In the genomic region with DNA sequence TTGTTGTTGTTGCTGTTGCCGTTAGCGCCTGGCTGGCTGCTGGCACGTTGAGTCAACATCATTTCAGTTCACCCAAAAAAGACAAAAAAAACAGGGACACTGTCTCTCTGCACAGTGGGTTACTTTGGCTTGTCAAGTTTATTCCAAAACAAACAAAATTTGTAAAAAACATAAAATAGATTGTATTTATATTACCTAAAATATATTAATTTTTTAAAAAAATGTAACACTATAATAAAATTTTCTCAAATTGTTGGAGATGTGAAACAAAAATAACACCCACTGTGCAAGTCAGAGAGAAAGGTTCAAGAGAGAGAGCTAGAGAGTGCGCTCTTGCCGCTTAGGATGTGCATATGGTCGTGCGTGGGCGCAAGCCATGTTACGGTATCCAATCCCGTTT, we compare ENCODE assay signal across 5 fruit fly cellular contexts.
TF ChIP-seq lines count a peak whose summit lies in the region.

No protein-coding gene starts in this region.

- no peak for TF ChIP-seq CTCF in whole organism, embryonic (GFP tag; optimal IDR thresholded peaks at IDR 0.05; lab: Kevin White, UChicago)

TF ChIP-seq in whole organism, adult, 20 proteins besides CTCF, POLR2A, EP300 and RAD21 (continues in another document):
- TF ChIP-seq pad (GFP tag; optimal IDR thresholded peaks at IDR 0.05; lab: Kevin White, UChicago): peak; percentile 57
- TF ChIP-seq CG14711 (tag; optimal IDR thresholded peaks at IDR 0.05; lab: Kevin White, UChicago): peak; percentile 88
- peak; percentile 69 for TF ChIP-seq CG11617 (GFP tag; optimal IDR thresholded peaks at IDR 0.05; lab: Kevin White, UChicago)
- TF ChIP-seq ovo (GFP tag; optimal IDR thresholded peaks at IDR 0.05; lab: Kevin White, UChicago): peak; percentile 64
- peak; percentile 92 for TF ChIP-seq CG7101 (tag; optimal IDR thresholded peaks at IDR 0.05; lab: Kevin White, UChicago)
- no peak for TF ChIP-seq kay (GFP tag; lab: Kevin White, UChicago; ENCODE audit: borderline replicate concordance)
- peak; percentile 87 for TF ChIP-seq CG33017 (tag; optimal IDR thresholded peaks at IDR 0.05; lab: Kevin White, UChicago)
- TF ChIP-seq Crg-1 (GFP tag; optimal IDR thresholded peaks at IDR 0.05; lab: Kevin White, UChicago): peak; percentile 28
- TF ChIP-seq Mnt (GFP tag; optimal IDR thresholded peaks at IDR 0.05; lab: Kevin White, UChicago): peak; percentile 14
- peak; percentile 71 for TF ChIP-seq CG12768 (GFP tag; optimal IDR thresholded peaks at IDR 0.05; lab: Kevin White, UChicago)
- peak; percentile 43 for TF ChIP-seq Hr96 (GFP tag; optimal IDR thresholded peaks at IDR 0.05; lab: Kevin White, UChicago)
- peak; percentile 82 for TF ChIP-seq CG7045 (GFP tag; optimal IDR thresholded peaks at IDR 0.05; lab: Kevin White, UChicago)
- no peak for TF ChIP-seq CG1620 (GFP tag; optimal IDR thresholded peaks at IDR 0.05; lab: Kevin White, UChicago)
- no peak for TF ChIP-seq CG5204 (GFP tag; optimal IDR thresholded peaks at IDR 0.05; lab: Kevin White, UChicago)
- peak; percentile 48 for TF ChIP-seq tj (GFP tag; optimal IDR thresholded peaks at IDR 0.05; lab: Kevin White, UChicago)
- no peak for TF ChIP-seq cic (GFP tag; optimal IDR thresholded peaks at IDR 0.05; lab: Kevin White, UChicago)
- peak; percentile 60 for TF ChIP-seq Clk (GFP tag; optimal IDR thresholded peaks at IDR 0.05; lab: Kevin White, UChicago)

TF ChIP-seq in whole organism, embryonic, 481 proteins besides CTCF, POLR2A, EP300 and RAD21 (continues in another document):
- TF ChIP-seq CG4328 (GFP tag; optimal IDR thresholded peaks at IDR 0.05; lab: Kevin White, UChicago) (peak; percentile 75), CG14441 (GFP tag; IDR thresholded peaks at IDR 0.05; lab: Robert Waterston, UW) (peak; percentile 38; the same call in 1 of the 2 replicates), HLHmδ (GFP tag; optimal IDR thresholded peaks at IDR 0.05; lab: Kevin White, UChicago) (no peak), Pdp1 (GFP tag; optimal IDR thresholded peaks at IDR 0.05; lab: Kevin White, UChicago) (peak in 1 of 2 experiments; percentile 3), CG12744 (GFP tag; optimal IDR thresholded peaks at IDR 0.05; lab: Kevin White, UChicago) (no peak), seq (GFP tag; IDR thresholded peaks at IDR 0.05; lab: Robert Waterston, UW) (peak; percentile 81), pb (GFP tag; optimal IDR thresholded peaks at IDR 0.05; lab: Kevin White, UChicago) (no peak), ab (GFP tag; optimal IDR thresholded peaks at IDR 0.05; lab: Kevin White, UChicago) (no peak), Fer2 (tag; optimal IDR thresholded peaks at IDR 0.05; lab: Kevin White, UChicago) (peak; percentile 86), CG13296 (GFP tag; optimal IDR thresholded peaks at IDR 0.05; lab: Kevin White, UChicago) (peak; percentile 91), CG5953 (GFP tag; IDR thresholded peaks at IDR 0.05; lab: Robert Waterston, UW) (no peak), bbx (GFP tag; IDR thresholded peaks at IDR 0.05; lab: Robert Waterston, UW; ENCODE audit: partially characterized antibody) (no peak), CG15269 (tag; optimal IDR thresholded peaks at IDR 0.05; lab: Kevin White, UChicago) (peak; percentile 91), tin (GFP tag; optimal IDR thresholded peaks at IDR 0.05; lab: Kevin White, UChicago) (peak; percentile 66), Hmr (GFP tag; optimal IDR thresholded peaks at IDR 0.05; lab: Kevin White, UChicago) (peak; percentile 94), CG6791 (GFP tag; IDR thresholded peaks at IDR 0.05; lab: Robert Waterston, UW; ENCODE audit: partially characterized antibody) (no peak), CG34422 (GFP tag; IDR thresholded peaks at IDR 0.05; lab: Robert Waterston, UW) (peak; percentile 68)

TF ChIP-seq in whole organism, prepupa, 60 proteins besides CTCF, POLR2A, EP300 and RAD21 (continues in another document):
- TF ChIP-seq CG9139 (GFP tag; optimal IDR thresholded peaks at IDR 0.05; lab: Kevin White, UChicago): peak; percentile 48
- TF ChIP-seq spab (GFP tag; optimal IDR thresholded peaks at IDR 0.05; lab: Kevin White, UChicago): peak; percentile 40
- TF ChIP-seq acj6 (GFP tag; optimal IDR thresholded peaks at IDR 0.05; lab: Kevin White, UChicago): peak; percentile 70
- peak; percentile 33 for TF ChIP-seq CG8319 (GFP tag; optimal IDR thresholded peaks at IDR 0.05; lab: Kevin White, UChicago)
- TF ChIP-seq Eip78C (GFP tag; lab: Kevin White, UChicago): peak; percentile 81
- no peak for TF ChIP-seq fd85E (GFP tag; optimal IDR thresholded peaks at IDR 0.05; lab: Kevin White, UChicago)
- TF ChIP-seq CG6854 (GFP tag; optimal IDR thresholded peaks at IDR 0.05; lab: Kevin White, UChicago): peak; percentile 44
- peak; percentile 35 for TF ChIP-seq topi (GFP tag; optimal IDR thresholded peaks at IDR 0.05; lab: Kevin White, UChicago)
- TF ChIP-seq Sox102F (GFP tag; optimal IDR thresholded peaks at IDR 0.05; lab: Kevin White, UChicago): peak; percentile 40
- peak; percentile 50 for TF ChIP-seq Smox (GFP tag; optimal IDR thresholded peaks at IDR 0.05; lab: Kevin White, UChicago)
- peak; percentile 13 for TF ChIP-seq lz (GFP tag; optimal IDR thresholded peaks at IDR 0.05; lab: Kevin White, UChicago)
- TF ChIP-seq CG11294 (GFP tag; IDR thresholded peaks at IDR 0.05; lab: Robert Waterston, UW): peak; percentile 67
- no peak for TF ChIP-seq Eip93F (GFP tag; optimal IDR thresholded peaks at IDR 0.05; lab: Kevin White, UChicago)
- peak; percentile 68 for TF ChIP-seq CG3032 (tag; optimal IDR thresholded peaks at IDR 0.05; lab: Kevin White, UChicago)
- TF ChIP-seq Ets96B (tag; optimal IDR thresholded peaks at IDR 0.05; lab: Kevin White, UChicago): peak; percentile 75
- TF ChIP-seq esn (GFP tag; optimal IDR thresholded peaks at IDR 0.05; lab: Kevin White, UChicago): peak; percentile 68
- TF ChIP-seq CG11902 (GFP tag; optimal IDR thresholded peaks at IDR 0.05; lab: Kevin White, UChicago): peak; percentile 21
- peak; percentile 39 for TF ChIP-seq CG7368 (GFP tag; optimal IDR thresholded peaks at IDR 0.05; lab: Kevin White, UChicago)
- TF ChIP-seq CG31627 (GFP tag; optimal IDR thresholded peaks at IDR 0.05; lab: Kevin White, UChicago): peak; percentile 10

TF ChIP-seq in whole organism, pupa, 21 proteins besides CTCF, POLR2A, EP300 and RAD21 (continues in another document):
- peak; percentile 71 for TF ChIP-seq CG15710 (tag; optimal IDR thresholded peaks at IDR 0.05; lab: Kevin White, UChicago)
- peak; percentile 71 for TF ChIP-seq Ets98B (GFP tag; IDR thresholded peaks at IDR 0.05; lab: Robert Waterston, UW)
- no peak for TF ChIP-seq rn (GFP tag; IDR thresholded peaks at IDR 0.05; lab: Robert Waterston, UW)
- 0 out of 2 replicates have a peak, but pooled peaks have one; percentile 35 for TF ChIP-seq CG10348 (GFP tag; IDR thresholded peaks at IDR 0.05; lab: Robert Waterston, UW)
- peak; percentile 50; the same call in 2 of the 3 replicates for TF ChIP-seq fd96Ca (GFP tag; IDR thresholded peaks at IDR 0.05; lab: Robert Waterston, UW)
- no peak for TF ChIP-seq D1 (tag; optimal IDR thresholded peaks at IDR 0.05; lab: Kevin White, UChicago)
- peak; percentile 72 for TF ChIP-seq CG14655 (GFP tag; optimal IDR thresholded peaks at IDR 0.05; lab: Kevin White, UChicago)
- TF ChIP-seq CG9948 (tag; optimal IDR thresholded peaks at IDR 0.05; lab: Kevin White, UChicago): peak; percentile 66
- TF ChIP-seq CG34367 (tag; optimal IDR thresholded peaks at IDR 0.05; lab: Kevin White, UChicago): peak; percentile 57
- peak; percentile 66 for TF ChIP-seq CG8301 (tag; optimal IDR thresholded peaks at IDR 0.05; lab: Kevin White, UChicago)
- TF ChIP-seq CG12605 (GFP tag; IDR thresholded peaks at IDR 0.05; lab: Robert Waterston, UW): peak; percentile 80
- TF ChIP-seq Pif1B (GFP tag; optimal IDR thresholded peaks at IDR 0.05; lab: Kevin White, UChicago): peak; percentile 65
- TF ChIP-seq CG17806 (tag; optimal IDR thresholded peaks at IDR 0.05; lab: Kevin White, UChicago): peak; percentile 71
- TF ChIP-seq CG13204 (GFP tag; optimal IDR thresholded peaks at IDR 0.05; lab: Kevin White, UChicago): peak; percentile 20
- TF ChIP-seq gl (tag; optimal IDR thresholded peaks at IDR 0.05; lab: Kevin White, UChicago): no peak
- TF ChIP-seq CG4496 (GFP tag; IDR thresholded peaks at IDR 0.05; lab: Robert Waterston, UW): peak; percentile 80
- peak; percentile 79 for TF ChIP-seq CG8159 (tag; optimal IDR thresholded peaks at IDR 0.05; lab: Kevin White, UChicago)
- peak; percentile 57 for TF ChIP-seq Pif1A (GFP tag; optimal IDR thresholded peaks at IDR 0.05; lab: Kevin White, UChicago)
- peak; percentile 53 for TF ChIP-seq Snoo (tag; optimal IDR thresholded peaks at IDR 0.05; lab: Kevin White, UChicago)

TF ChIP-seq in whole organism, wandering third instar larva, 38 proteins besides CTCF, POLR2A, EP300 and RAD21 (continues in another document):
- TF ChIP-seq foxo (GFP tag; optimal IDR thresholded peaks at IDR 0.05; lab: Kevin White, UChicago) (peak in 1 of 2 experiments; percentile 71), Hr83 (GFP tag; optimal IDR thresholded peaks at IDR 0.05; lab: Kevin White, UChicago; ENCODE audit: poor library complexity, severe bottlenecking) (no peak), Dfd (GFP tag; optimal IDR thresholded peaks at IDR 0.05; lab: Kevin White, UChicago) (no peak), Dif (GFP tag; optimal IDR thresholded peaks at IDR 0.05; lab: Kevin White, UChicago; ENCODE audit: partially characterized antibody) (no peak), usp (GFP tag; optimal IDR thresholded peaks at IDR 0.05; lab: Kevin White, UChicago) (no peak), psq (GFP tag; optimal IDR thresholded peaks at IDR 0.05; lab: Kevin White, UChicago) (peak; percentile 53), brk (GFP tag; optimal IDR thresholded peaks at IDR 0.05; lab: Kevin White, UChicago) (peak; percentile 21), tai (GFP tag; optimal IDR thresholded peaks at IDR 0.05; lab: Kevin White, UChicago) (no peak), Hnf4 (GFP tag; optimal IDR thresholded peaks at IDR 0.05; lab: Kevin White, UChicago) (peak; percentile 12), lola (GFP tag; optimal IDR thresholded peaks at IDR 0.05; lab: Kevin White, UChicago) (no peak), Myc (optimal IDR thresholded peaks at IDR 0.05; lab: Kevin White, UChicago) (no peak), rgr (GFP tag; optimal IDR thresholded peaks at IDR 0.05; lab: Kevin White, UChicago) (peak; percentile 61), pan (optimal IDR thresholded peaks at IDR 0.05; lab: Kevin White, UChicago) (no peak), dsf (GFP tag; optimal IDR thresholded peaks at IDR 0.05; lab: Kevin White, UChicago; ENCODE audit: borderline replicate concordance) (no peak), Hr78 (GFP tag; optimal IDR thresholded peaks at IDR 0.05; lab: Kevin White, UChicago) (no peak), Rel (GFP tag; optimal IDR thresholded peaks at IDR 0.05; lab: Kevin White, UChicago) (peak; percentile 10), Rel (tag; optimal IDR thresholded peaks at IDR 0.05; lab: Kevin White, UChicago) (no peak), woc (GFP tag; optimal IDR thresholded peaks at IDR 0.05; lab: Kevin White, UChicago) (no peak), sage (GFP tag; optimal IDR thresholded peaks at IDR 0.05; lab: Kevin White, UChicago) (no peak), Jra (GFP tag; optimal IDR thresholded peaks at IDR 0.05; lab: Kevin White, UChicago) (no peak), HLH106 (tag; optimal IDR thresholded peaks at IDR 0.05; lab: Kevin White, UChicago) (peak; percentile 74), CrebA (GFP tag; optimal IDR thresholded peaks at IDR 0.05; lab: Kevin White, UChicago; ENCODE audit: borderline replicate concordance) (no peak)
